Worm (Caenorhabditis elegans) whole organism, L2 larva: Measurements from ENCODE around the gene dod-6.

Source experiments
- F13H6.1 ChIP-seq: sonication (generic microtip); optimal IDR thresholded peaks from 2 replicates; lab custom pipeline; 2016; ENCODE audit warnings: missing genetic modification characterization, missing compliant biosample characterization
- Y55F3AM.14 ChIP-seq: fragments of 200-800 bp; sonication (Bioruptor generic); optimal IDR thresholded peaks from 2 replicates; lab custom pipeline; 2018; ENCODE audit warnings: mild to moderate bottlenecking, missing genetic modification characterization, missing compliant biosample characterization
- ZK546.5 ChIP-seq: sonication (generic microtip); optimal IDR thresholded peaks from 2 replicates; lab custom pipeline; 2017; ENCODE audit warnings: missing biosample characterization, missing genetic modification characterization
- aly-2 ChIP-seq: fragments of 150-350 bp; optimal IDR thresholded peaks from 2 replicates; lab custom pipeline; 2014; ENCODE audit warnings: missing biosample characterization, missing genetic modification characterization
- ama-1 ChIP-seq: fragments of 150-350 bp; optimal IDR thresholded peaks from 2 replicates; lab custom pipeline; 2018; ENCODE audit warnings: inconsistent platforms
- blmp-1 ChIP-seq: sonication (generic microtip); optimal IDR thresholded peaks from 2 replicates; lab custom pipeline; 2017; ENCODE audit warnings: missing genetic modification characterization, mild to moderate bottlenecking, missing compliant biosample characterization, antibody characterized with exemption, moderate library complexity; ENCODE audit not compliant: insufficient read depth
- ceh-16 ChIP-seq: fragments of 150-350 bp; optimal IDR thresholded peaks from 2 replicates; lab custom pipeline; 2014; ENCODE audit warnings: missing biosample characterization, missing genetic modification characterization
- ceh-82 ChIP-seq: fragments of 150-350 bp; optimal IDR thresholded peaks from 2 replicates; lab custom pipeline; 2014; ENCODE audit warnings: missing biosample characterization, missing genetic modification characterization
- crh-2 ChIP-seq: sonication (generic microtip); optimal IDR thresholded peaks from 2 replicates; lab custom pipeline; 2017; ENCODE audit warnings: missing biosample characterization, missing genetic modification characterization
- dmd-4 ChIP-seq: sonication (generic microtip); optimal IDR thresholded peaks from 2 replicates; lab custom pipeline; 2017; ENCODE audit warnings: missing biosample characterization, missing genetic modification characterization
- egl-27 ChIP-seq: sonication (generic microtip); optimal IDR thresholded peaks from 3 replicates; lab custom pipeline; 2017; ENCODE audit warnings: missing biosample characterization, missing genetic modification reagents, missing genetic modification characterization
- elt-1 ChIP-seq: fragments of 150-350 bp; optimal IDR thresholded peaks from 2 replicates; lab custom pipeline; 2014; ENCODE audit warnings: missing biosample characterization, missing genetic modification characterization
- fos-1 ChIP-seq: fragments of 150-350 bp; optimal IDR thresholded peaks from 2 replicates; lab custom pipeline; 2014; ENCODE audit warnings: missing biosample characterization, missing genetic modification characterization
- gmeb-1 ChIP-seq: fragments of 150-350 bp; optimal IDR thresholded peaks from 2 replicates; lab custom pipeline; 2014; ENCODE audit warnings: missing biosample characterization, missing genetic modification characterization
- lin-11 ChIP-seq: fragments of 150-350 bp; sonication (generic microtip); optimal IDR thresholded peaks from 2 replicates; lab custom pipeline; 2014; ENCODE audit warnings: missing biosample characterization, missing genetic modification characterization, inconsistent platforms, mixed read lengths
- lin-13 ChIP-seq: fragments of 150-350 bp; optimal IDR thresholded peaks from 2 replicates; lab custom pipeline; 2014; ENCODE audit warnings: missing biosample characterization, missing genetic modification reagents, missing genetic modification characterization
- lin-39 ChIP-seq: fragments of 150-350 bp; optimal IDR thresholded peaks from 2 replicates; lab custom pipeline; 2014; ENCODE audit warnings: missing biosample characterization, missing genetic modification reagents, missing genetic modification characterization
- lsy-2 ChIP-seq, 2 experiments: fragments of 150-350 bp in 1 of 2; sonication (generic microtip) in 1 of 2; optimal IDR thresholded peaks; 2 replicates each; lab custom pipeline; 2014 to 2017; ENCODE audit warnings: missing biosample characterization in 2 of 2, missing genetic modification characterization in 2 of 2
- mab-5 ChIP-seq: fragments of 150-350 bp; optimal IDR thresholded peaks from 2 replicates; lab custom pipeline; 2014; ENCODE audit warnings: missing biosample characterization, missing genetic modification characterization
- mbf-1 ChIP-seq: sonication (generic microtip); optimal IDR thresholded peaks from 2 replicates; lab custom pipeline; 2017; ENCODE audit warnings: missing biosample characterization, missing genetic modification characterization
- mdl-1 ChIP-seq, 2 experiments: fragments of 150-350 bp in 1 of 2; sonication (generic microtip) in 1 of 2; optimal IDR thresholded peaks; 2 replicates each; lab custom pipeline; 2017; ENCODE audit warnings: missing biosample characterization in 2 of 2, missing genetic modification characterization in 2 of 2
- nhr-10 ChIP-seq: sonication (generic microtip); optimal IDR thresholded peaks from 2 replicates; lab custom pipeline; 2017; ENCODE audit warnings: missing biosample characterization, missing genetic modification characterization
- nhr-11 ChIP-seq: fragments of 150-350 bp; optimal IDR thresholded peaks from 2 replicates; lab custom pipeline; 2014; ENCODE audit warnings: missing biosample characterization, missing genetic modification characterization
- nhr-12 ChIP-seq: fragments of 150-350 bp; optimal IDR thresholded peaks from 2 replicates; lab custom pipeline; 2014; ENCODE audit warnings: missing biosample characterization, missing genetic modification characterization
- nhr-129 ChIP-seq: fragments of 150-350 bp; optimal IDR thresholded peaks from 2 replicates; lab custom pipeline; 2014; ENCODE audit warnings: missing biosample characterization, missing genetic modification characterization
- nhr-21 ChIP-seq: fragments of 150-350 bp; optimal IDR thresholded peaks from 2 replicates; lab custom pipeline; 2014; ENCODE audit warnings: missing biosample characterization, missing genetic modification characterization
- nhr-23 ChIP-seq: fragments of 150-350 bp; optimal IDR thresholded peaks from 2 replicates; lab custom pipeline; 2014; ENCODE audit warnings: missing biosample characterization, missing genetic modification reagents, missing genetic modification characterization
- nhr-237 ChIP-seq: fragments of 150-350 bp; optimal IDR thresholded peaks from 2 replicates; lab custom pipeline; 2014; ENCODE audit warnings: missing biosample characterization, missing genetic modification characterization
- nhr-25 ChIP-seq: fragments of 150-350 bp; sonication (generic microtip); optimal IDR thresholded peaks from 3 replicates; lab custom pipeline; 2014; ENCODE audit warnings: missing biosample characterization, missing genetic modification characterization
- nhr-6 ChIP-seq: fragments of 150-350 bp; optimal IDR thresholded peaks from 2 replicates; lab custom pipeline; 2014; ENCODE audit warnings: missing biosample characterization, missing genetic modification characterization
- nhr-77 ChIP-seq: fragments of 150-350 bp; optimal IDR thresholded peaks from 2 replicates; lab custom pipeline; 2014; ENCODE audit warnings: missing biosample characterization, missing genetic modification characterization
- sma-3 ChIP-seq: sonication (generic microtip); optimal IDR thresholded peaks from 2 replicates; lab custom pipeline; 2016; ENCODE audit warnings: missing genetic modification reagents, missing genetic modification characterization, missing compliant biosample characterization
- sma-9 ChIP-seq, 2 experiments: fragments of 150-350 bp in 1 of 2; sonication (generic microtip) in 1 of 2; optimal IDR thresholded peaks; 2 replicates each; lab custom pipeline; 2014 to 2016; ENCODE audit warnings: missing genetic modification characterization in 2 of 2, mild to moderate bottlenecking in 1 of 2, missing biosample characterization in 1 of 2, missing compliant biosample characterization in 1 of 2, missing genetic modification reagents in 1 of 2, moderate library complexity in 1 of 2
- snpc-4 ChIP-seq: fragments of 150-350 bp; optimal IDR thresholded peaks from 2 replicates; lab custom pipeline; 2014; ENCODE audit warnings: missing biosample characterization, missing genetic modification characterization
- unc-39 ChIP-seq: fragments of 150-350 bp; optimal IDR thresholded peaks from 2 replicates; lab custom pipeline; 2014; ENCODE audit warnings: missing biosample characterization, missing genetic modification characterization
- unc-55 ChIP-seq: fragments of 150-350 bp; sonication (generic microtip); optimal IDR thresholded peaks from 3 replicates; lab custom pipeline; 2014; ENCODE audit warnings: missing biosample characterization, missing genetic modification reagents, missing genetic modification characterization
- unc-62 ChIP-seq: fragments of 150-350 bp; optimal IDR thresholded peaks from 2 replicates; lab custom pipeline; 2014; ENCODE audit warnings: missing biosample characterization, missing genetic modification reagents, missing genetic modification characterization
- zag-1 ChIP-seq: fragments of 150-350 bp; optimal IDR thresholded peaks from 2 replicates; lab custom pipeline; 2014; ENCODE audit warnings: missing biosample characterization, missing genetic modification characterization
- ztf-1 ChIP-seq: fragments of 200-800 bp; sonication (Bioruptor generic); conservative IDR thresholded peaks from 2 replicates; pipeline ENCODE4 v1.3.6; 2022; ENCODE audit warnings: missing genetic modification characterization, missing compliant biosample characterization
- ztf-4 ChIP-seq: fragments of 150-350 bp; optimal IDR thresholded peaks from 2 replicates; lab custom pipeline; 2014; ENCODE audit warnings: missing biosample characterization, missing genetic modification characterization

Gene dod-6

DNA sequence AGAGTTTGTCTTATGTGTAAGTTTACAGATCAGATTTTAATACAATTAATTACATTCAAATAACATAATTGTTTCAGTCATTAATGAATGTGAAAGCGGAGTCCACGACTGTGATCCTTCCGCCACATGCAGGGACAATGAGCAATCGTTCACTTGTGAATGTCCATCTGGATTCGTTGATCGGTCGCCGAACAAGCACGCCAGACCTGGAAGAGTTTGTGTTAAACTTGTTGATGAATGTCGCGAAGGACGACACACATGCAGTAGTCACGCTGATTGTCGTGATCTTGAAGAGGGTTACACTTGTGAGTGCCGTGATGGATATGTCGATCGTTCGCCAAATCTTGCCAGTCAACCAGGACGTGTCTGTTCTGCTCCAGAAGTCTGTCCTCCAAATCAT lies 19.0 kb upstream of the dod-6 start:
- no peak for TF ChIP-seq lin-13 (GFP tag; lab: Kevin White, UChicago)
- TF ChIP-seq elt-1 (tag; lab: Kevin White, UChicago): no peak
- no peak for TF ChIP-seq ceh-16 (tag; lab: Kevin White, UChicago)
- no peak for TF ChIP-seq lin-39
- TF ChIP-seq unc-62 (GFP tag; lab: Kevin White, UChicago): no peak
- no peak for TF ChIP-seq ceh-82 (tag; lab: Kevin White, UChicago)
- TF ChIP-seq lin-11: no peak
- TF ChIP-seq mab-5 (tag; lab: Kevin White, UChicago): no peak

DNA sequence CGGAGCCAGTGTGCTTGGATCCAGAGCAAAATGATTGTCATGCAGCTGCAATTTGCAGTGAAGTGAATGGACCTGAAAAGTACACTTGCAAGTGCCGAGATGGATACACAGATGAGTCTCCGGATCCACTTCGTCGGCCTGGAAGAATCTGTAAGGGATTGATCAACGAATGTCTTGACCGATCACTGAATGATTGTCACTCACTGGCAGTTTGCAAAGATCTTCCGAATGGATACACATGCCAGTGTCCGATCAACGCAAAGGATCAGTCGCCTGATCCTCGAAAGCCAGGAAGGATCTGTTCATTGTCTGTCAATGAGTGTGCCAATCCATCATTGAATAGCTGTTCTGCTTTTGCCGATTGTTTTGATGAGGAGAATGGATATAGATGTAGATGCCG lies 18.1 kb upstream of the dod-6 start:
- no peak for TF ChIP-seq blmp-1
- no peak for TF ChIP-seq mab-5 (tag; lab: Kevin White, UChicago)
- TF ChIP-seq mdl-1 (tag; optimal IDR thresholded peaks at IDR 0.05; lab: Kevin White, UChicago): no peak
- no peak for TF ChIP-seq unc-55 (GFP tag; lab: Kevin White, UChicago)
- TF ChIP-seq mbf-1 (tag; lab: Kevin White, UChicago): no peak
- TF ChIP-seq nhr-237: no peak
- no peak for TF ChIP-seq unc-39 (tag; lab: Kevin White, UChicago)
- TF ChIP-seq nhr-25: no peak
- no peak for TF ChIP-seq ztf-4
- TF ChIP-seq nhr-129: no peak
- TF ChIP-seq nhr-6 (tag; lab: Kevin White, UChicago): no peak
- no peak for TF ChIP-seq egl-27 (tag; lab: Kevin White, UChicago)
- no peak for TF ChIP-seq zag-1 (tag; lab: Kevin White, UChicago)
- TF ChIP-seq lin-13 (GFP tag; lab: Kevin White, UChicago): no peak
- TF ChIP-seq crh-2 (tag; lab: Kevin White, UChicago): no peak
- no peak for TF ChIP-seq unc-62 (GFP tag; lab: Kevin White, UChicago)
- TF ChIP-seq snpc-4 (tag; lab: Kevin White, UChicago): no peak
- TF ChIP-seq ztf-1 (GFP tag; lab: Robert Waterston, UW): no peak
- no peak for TF ChIP-seq gmeb-1
- TF ChIP-seq nhr-23 (tag; lab: Kevin White, UChicago): no peak

DNA sequence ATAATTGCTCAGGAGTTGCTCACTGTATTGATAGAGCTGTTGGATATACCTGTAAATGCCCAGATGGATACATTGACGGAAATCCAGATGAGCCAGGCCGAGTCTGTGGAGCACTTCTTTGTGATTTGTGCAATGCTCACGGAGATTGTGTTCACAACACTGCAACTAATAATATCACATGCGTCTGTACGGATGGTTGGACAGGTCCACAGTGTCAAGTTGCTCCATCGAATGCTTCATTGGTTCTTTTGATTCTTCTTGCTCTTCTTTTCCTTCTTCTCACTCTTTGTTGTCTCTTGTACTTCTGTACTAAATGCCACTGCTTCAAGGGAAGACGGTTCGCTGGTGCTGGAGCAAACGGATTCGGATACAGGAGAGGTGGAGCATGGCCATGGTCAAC lies 15.6 kb upstream of the dod-6 start:
- TF ChIP-seq unc-62 (GFP tag; lab: Kevin White, UChicago): no peak
- no peak for TF ChIP-seq nhr-11 (tag; lab: Kevin White, UChicago)
- no peak for TF ChIP-seq sma-9 (GFP tag; optimal IDR thresholded peaks at IDR 0.05; lab: Kevin White, UChicago)
- no peak for TF ChIP-seq sma-9 (tag; optimal IDR thresholded peaks at IDR 0.05; lab: Kevin White, UChicago)
- TF ChIP-seq Y55F3AM.14 (GFP tag; lab: Kevin White, UChicago): no peak
- TF ChIP-seq lsy-2 (tag; optimal IDR thresholded peaks at IDR 0.05; lab: Kevin White, UChicago): no peak
- no peak for TF ChIP-seq fos-1 (tag; lab: Kevin White, UChicago)
- no peak for TF ChIP-seq mdl-1 (tag; optimal IDR thresholded peaks at IDR 0.05; lab: Kevin White, UChicago)
- TF ChIP-seq, all 48 proteins: peak for 0

DNA sequence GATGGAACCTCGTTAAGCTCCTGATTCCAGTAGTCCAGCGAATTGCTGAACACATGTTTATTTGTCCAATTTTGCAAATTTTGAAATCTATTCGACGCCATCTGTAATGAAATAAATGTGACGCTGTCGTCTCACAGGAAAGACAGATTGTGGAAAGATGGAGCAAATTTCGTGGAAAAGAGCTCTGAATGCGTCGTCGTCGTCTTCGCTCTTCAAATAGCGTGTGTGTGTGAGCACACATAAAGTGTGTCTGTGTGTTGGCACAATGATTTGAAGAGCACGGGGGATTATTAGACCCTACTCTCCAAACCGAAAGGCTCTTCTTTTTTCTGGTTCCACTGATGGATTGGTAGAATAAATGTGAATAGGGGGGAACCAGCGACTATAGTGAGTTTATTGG lies 11.4 kb upstream of the dod-6 start, which contains the start of gene unc-47:
unc-47 (minus strand) TSS at position 101 of the 400 bp plus-strand sequence.
- TF ChIP-seq nhr-25: no peak
- TF ChIP-seq nhr-12 (tag; lab: Kevin White, UChicago): no peak
- TF ChIP-seq unc-55 (GFP tag; lab: Kevin White, UChicago): no peak
- TF ChIP-seq dmd-4 (tag; lab: Kevin White, UChicago): no peak
- TF ChIP-seq zag-1 (tag; lab: Kevin White, UChicago): no peak
- no peak for TF ChIP-seq nhr-77
- no peak for TF ChIP-seq nhr-10 (tag; lab: Kevin White, UChicago)
- no peak for TF ChIP-seq lin-39
- TF ChIP-seq nhr-21 (tag; lab: Kevin White, UChicago): no peak
- TF ChIP-seq ZK546.5 (tag; lab: Kevin White, UChicago): no peak
- TF ChIP-seq nhr-6 (tag; lab: Kevin White, UChicago): no peak
- no peak for TF ChIP-seq F13H6.1 (tag; lab: Kevin White, UChicago)
- no peak for TF ChIP-seq lin-11
- no peak for TF ChIP-seq aly-2
- no peak for TF ChIP-seq sma-3 (GFP tag; lab: Kevin White, UChicago)
- no peak for TF ChIP-seq elt-1 (tag; lab: Kevin White, UChicago)
- no peak for TF ChIP-seq ama-1 (lab: Kevin White, UChicago)
